Fruit fly (Drosophila melanogaster) whole organism, wandering third instar larva: ENCODE measurements around the gene mira.

Experiments
- Abd-B ChIP-seq: fragments of >200 bp; optimal IDR thresholded peaks from 2 replicates; lab custom pipeline; 2017; ENCODE audit warnings: missing biosample characterization, missing genetic modification characterization
- CG32264 ChIP-seq: fragments of 200-800 bp; sonication (Bioruptor generic); optimal IDR thresholded peaks from 2 replicates; lab custom pipeline; 2016; ENCODE audit warnings: missing biosample characterization, missing genetic modification characterization
- CG9705 ChIP-seq: fragments of 200-800 bp; sonication (Bioruptor generic); optimal IDR thresholded peaks from 2 replicates; lab custom pipeline; 2018; ENCODE audit warnings: missing biosample characterization, mild to moderate bottlenecking, missing genetic modification characterization
- CrebA ChIP-seq: fragments of 200-800 bp; sonication (Bioruptor generic); optimal IDR thresholded peaks from 2 replicates; lab custom pipeline; 2016; ENCODE audit warnings: missing biosample characterization, mild to moderate bottlenecking, missing genetic modification characterization, borderline replicate concordance
- Dfd ChIP-seq: fragments of >200 bp; optimal IDR thresholded peaks from 2 replicates; lab custom pipeline; 2017; ENCODE audit warnings: missing biosample characterization, missing genetic modification characterization
- Dif ChIP-seq: fragments of 200-275, 200-300 bp; sonication (Bioruptor generic); optimal IDR thresholded peaks from 2 replicates; lab custom pipeline; 2018; ENCODE audit warnings: missing biosample characterization, missing genetic modification characterization; ENCODE audit not compliant: partially characterized antibody
- GATAd ChIP-seq: sonication (Bioruptor generic); optimal IDR thresholded peaks from 2 replicates; lab custom pipeline; 2016; ENCODE audit warnings: missing biosample characterization, missing genetic modification characterization
- HLH106 ChIP-seq: fragments of 200-800 bp; optimal IDR thresholded peaks from 3 replicates; lab custom pipeline; 2019; ENCODE audit warnings: missing biosample characterization, mild to moderate bottlenecking, missing genetic modification characterization, moderate library complexity
- Hnf4 ChIP-seq: fragments of 200-800 bp; sonication (Bioruptor generic); optimal IDR thresholded peaks from 2 replicates; lab custom pipeline; 2016; ENCODE audit warnings: missing biosample characterization, mild to moderate bottlenecking, missing genetic modification characterization
- Hr78 ChIP-seq: fragments of >200 bp; optimal IDR thresholded peaks from 2 replicates; lab custom pipeline; 2017; ENCODE audit warnings: missing biosample characterization, missing genetic modification characterization
- Hr83 ChIP-seq: fragments of 200-300 bp; sonication (Bioruptor generic); optimal IDR thresholded peaks from 2 replicates; lab custom pipeline; 2016; ENCODE audit warnings: missing biosample characterization, mild to moderate bottlenecking, missing genetic modification characterization, moderate library complexity; ENCODE audit not compliant: poor library complexity, severe bottlenecking
- Jra ChIP-seq: sonication (Bioruptor generic); optimal IDR thresholded peaks from 2 replicates; lab custom pipeline; 2016; ENCODE audit warnings: missing biosample characterization, missing genetic modification characterization
- Mio ChIP-seq: sonication (Bioruptor generic); optimal IDR thresholded peaks from 2 replicates; lab custom pipeline; 2016; ENCODE audit warnings: missing biosample characterization, missing genetic modification characterization
- Myc ChIP-seq: fragments of >200 bp; optimal IDR thresholded peaks from 2 replicates; lab custom pipeline; 2017
- N ChIP-seq: fragments of >200 bp; optimal IDR thresholded peaks from 2 replicates; lab custom pipeline; 2018; ENCODE audit warnings: missing biosample characterization, missing external identifiers, missing genetic modification characterization
- OdsH ChIP-seq: fragments of 200-800 bp; sonication (Bioruptor generic); optimal IDR thresholded peaks from 2 replicates; lab custom pipeline; 2016; ENCODE audit warnings: missing biosample characterization, mild to moderate bottlenecking, missing genetic modification characterization
- Rel ChIP-seq, 2 experiments: fragments of 200-800 bp; sonication (Bioruptor generic) in 1 of 2; optimal IDR thresholded peaks; 2 replicates in 1 of 2; 3 replicates in 1 of 2; lab custom pipeline; 2016 to 2019; ENCODE audit warnings: mild to moderate bottlenecking in 2 of 2, missing biosample characterization in 2 of 2, missing genetic modification characterization in 2 of 2, moderate library complexity in 1 of 2
- Sp1 ChIP-seq: fragments of 200-800 bp; sonication (Bioruptor generic); optimal IDR thresholded peaks from 3 replicates; lab custom pipeline; 2019; ENCODE audit warnings: missing biosample characterization, mild to moderate bottlenecking, missing genetic modification characterization, moderate library complexity
- Vsx2 ChIP-seq: fragments of 200-300, 225-300 bp; sonication (Bioruptor generic); optimal IDR thresholded peaks from 2 replicates; lab custom pipeline; 2018; ENCODE audit warnings: missing biosample characterization, missing genetic modification characterization; ENCODE audit not compliant: partially characterized antibody
- br ChIP-seq: fragments of 200-800 bp; sonication (Bioruptor generic); optimal IDR thresholded peaks from 2 replicates; lab custom pipeline; 2016; ENCODE audit warnings: missing biosample characterization, missing genetic modification characterization
- brk ChIP-seq: fragments of 200-800 bp; sonication (Bioruptor generic); optimal IDR thresholded peaks from 2 replicates; lab custom pipeline; 2016; ENCODE audit warnings: missing biosample characterization, mild to moderate bottlenecking, missing genetic modification characterization
- dl ChIP-seq, 2 experiments: fragments of 175-275, 200-275 bp in 1 of 2; fragments of 200-275 bp in 1 of 2; sonication (Bioruptor generic); optimal IDR thresholded peaks; lab custom pipeline; 2018; ENCODE audit warnings: mild to moderate bottlenecking in 2 of 2, missing biosample characterization in 2 of 2, missing genetic modification characterization in 2 of 2, moderate library complexity in 2 of 2; ENCODE audit not compliant: partially characterized antibody in 2 of 2, insufficient read depth in 1 of 2
- dmrt93B ChIP-seq: fragments of 200-800 bp; sonication (Bioruptor generic); optimal IDR thresholded peaks from 2 replicates; lab custom pipeline; 2018; ENCODE audit warnings: missing biosample characterization, mild to moderate bottlenecking, missing genetic modification characterization
- dsf ChIP-seq: sonication (Bioruptor generic); optimal IDR thresholded peaks from 2 replicates; lab custom pipeline; 2016; ENCODE audit warnings: missing biosample characterization, missing genetic modification characterization, borderline replicate concordance
- ey ChIP-seq: fragments of 200-800 bp; sonication (Bioruptor generic); optimal IDR thresholded peaks from 2 replicates; lab custom pipeline; 2016; ENCODE audit warnings: missing biosample characterization, missing genetic modification characterization
- foxo ChIP-seq, 2 experiments: fragments of 200-800 bp; sonication (Bioruptor generic); optimal IDR thresholded peaks; 2 replicates in 1 of 2; 3 replicates in 1 of 2; lab custom pipeline; 2016 to 2017; ENCODE audit warnings: missing biosample characterization in 2 of 2, missing genetic modification characterization in 2 of 2
- fru ChIP-seq: fragments of 200-800 bp; sonication (Bioruptor generic); optimal IDR thresholded peaks from 3 replicates; lab custom pipeline; 2016; ENCODE audit warnings: missing biosample characterization, mild to moderate bottlenecking, missing genetic modification characterization
- h ChIP-seq: fragments of 200-800 bp; sonication (Bioruptor generic); optimal IDR thresholded peaks from 3 replicates; lab custom pipeline; 2016; ENCODE audit warnings: missing biosample characterization, mild to moderate bottlenecking, missing genetic modification characterization
- jim ChIP-seq: fragments of 175-275, 200-325 bp; sonication (Bioruptor generic); optimal IDR thresholded peaks from 2 replicates; lab custom pipeline; 2016; ENCODE audit warnings: missing biosample characterization, mild to moderate bottlenecking, missing genetic modification characterization
- lola ChIP-seq: fragments of >200 bp; optimal IDR thresholded peaks from 2 replicates; lab custom pipeline; 2017; ENCODE audit warnings: missing biosample characterization, missing genetic modification characterization
- pan ChIP-seq: fragments of >200 bp; optimal IDR thresholded peaks from 2 replicates; lab custom pipeline; 2017
- psq ChIP-seq: fragments of 200-800 bp; sonication (Bioruptor generic); optimal IDR thresholded peaks from 3 replicates; lab custom pipeline; 2017; ENCODE audit warnings: missing biosample characterization, mild to moderate bottlenecking, missing genetic modification characterization, moderate library complexity
- rgr ChIP-seq: fragments of 200-800 bp; sonication (Bioruptor generic); optimal IDR thresholded peaks from 3 replicates; lab custom pipeline; 2016; ENCODE audit warnings: missing biosample characterization, mild to moderate bottlenecking, missing genetic modification characterization
- sage ChIP-seq: fragments of 200-800 bp; sonication (Bioruptor generic); optimal IDR thresholded peaks from 2 replicates; lab custom pipeline; 2016; ENCODE audit warnings: missing biosample characterization, mild to moderate bottlenecking, missing genetic modification characterization
- sv ChIP-seq: fragments of 200-800 bp; sonication (Bioruptor generic); optimal IDR thresholded peaks from 3 replicates; lab custom pipeline; 2016; ENCODE audit warnings: missing biosample characterization, missing genetic modification characterization
- tai ChIP-seq: sonication (Bioruptor generic); optimal IDR thresholded peaks from 2 replicates; lab custom pipeline; 2016; ENCODE audit warnings: missing biosample characterization, missing genetic modification characterization
- usp ChIP-seq: fragments of >200 bp; optimal IDR thresholded peaks from 2 replicates; lab custom pipeline; 2017; ENCODE audit warnings: missing biosample characterization, missing genetic modification characterization
- woc ChIP-seq: sonication (Bioruptor generic); optimal IDR thresholded peaks from 2 replicates; lab custom pipeline; 2016; ENCODE audit warnings: missing biosample characterization, mild to moderate bottlenecking, missing genetic modification characterization

Gene mira

DNA sequence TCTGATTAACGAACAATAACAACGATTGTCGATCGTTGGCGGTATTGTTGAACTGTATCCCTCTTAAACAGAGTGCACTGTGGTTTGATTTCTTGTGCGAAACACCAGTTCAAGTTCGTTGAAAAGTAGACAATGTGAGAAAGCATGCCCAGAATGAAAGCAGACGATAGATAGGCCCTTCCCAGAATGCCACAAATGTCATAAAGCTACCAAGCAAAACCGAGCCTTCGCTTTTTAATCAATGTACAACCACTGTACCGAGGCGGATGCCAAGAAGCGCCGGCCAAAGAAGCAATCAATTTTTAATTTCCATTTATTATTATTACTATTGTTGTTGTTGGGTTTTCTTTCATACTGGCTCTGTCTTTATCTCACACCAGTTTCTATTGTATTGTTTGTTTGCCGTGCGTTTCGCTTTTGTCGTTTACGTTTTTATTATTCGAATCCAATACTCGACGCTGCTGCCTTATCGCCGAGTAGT, 26.0 kb downstream of the mira start (continued):
- peak; percentile 44 for TF ChIP-seq dmrt93B
- TF ChIP-seq, all 38 proteins: peak for 21

DNA sequence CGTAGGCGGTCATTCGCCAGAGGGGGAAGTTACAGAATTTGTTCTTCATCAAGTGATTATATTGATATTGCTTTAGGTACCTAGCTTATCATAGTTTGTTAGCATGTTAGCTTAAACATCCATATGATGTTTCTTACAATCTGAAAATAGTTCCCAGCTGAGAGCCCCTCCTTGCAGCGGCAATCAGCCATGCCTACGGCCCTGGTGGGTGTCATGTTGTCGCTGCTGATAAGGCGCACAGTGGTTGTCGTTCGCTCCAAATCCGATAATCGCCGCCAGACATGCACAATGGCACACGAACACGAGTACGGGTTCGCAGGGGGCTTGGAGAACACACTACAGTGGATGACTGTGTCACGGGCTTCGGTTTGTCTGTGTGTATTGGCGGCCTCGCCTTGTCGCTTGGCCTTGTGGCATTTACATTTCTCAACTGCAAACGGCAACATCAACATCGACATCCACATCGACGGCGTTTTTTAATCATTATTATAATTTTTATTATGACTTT, 28.9 kb downstream of the mira start:
- TF ChIP-seq pan (lab: Kevin White, UChicago), result no peak
- TF ChIP-seq CG32264, result peak; percentile 66
- peak; percentile 86 for TF ChIP-seq Sp1 (GFP tag; lab: Kevin White, UChicago)
- peak; percentile 89 for TF ChIP-seq tai (GFP tag; lab: Kevin White, UChicago)
- TF ChIP-seq Abd-B (GFP tag; lab: Kevin White, UChicago), result no peak
- no peak for TF ChIP-seq N (GFP tag; lab: Kevin White, UChicago)
- peak; percentile 86 for TF ChIP-seq psq (GFP tag; lab: Kevin White, UChicago)
- TF ChIP-seq CG9705 (GFP tag; lab: Kevin White, UChicago), result peak; percentile 52
- TF ChIP-seq h (GFP tag; lab: Kevin White, UChicago), result peak; percentile 95
- peak; percentile 68 for TF ChIP-seq sv (GFP tag; lab: Kevin White, UChicago)
- peak; percentile 56 for TF ChIP-seq dsf
- TF ChIP-seq foxo (GFP tag; optimal IDR thresholded peaks at IDR 0.05; lab: Kevin White, UChicago), result peak; percentile 6 to 94
- TF ChIP-seq lola (GFP tag; lab: Kevin White, UChicago), result no peak
- TF ChIP-seq usp (GFP tag; lab: Kevin White, UChicago), result no peak
- peak; percentile 33 for TF ChIP-seq Rel (GFP tag; optimal IDR thresholded peaks at IDR 0.05; lab: Kevin White, UChicago)
- peak; percentile 87 for TF ChIP-seq Rel (tag; optimal IDR thresholded peaks at IDR 0.05; lab: Kevin White, UChicago)
- no peak for TF ChIP-seq Hr78 (GFP tag; lab: Kevin White, UChicago)
- TF ChIP-seq GATAd (GFP tag; lab: Kevin White, UChicago), result peak; percentile 45
- TF ChIP-seq Dif (GFP tag; lab: Kevin White, UChicago), result peak; percentile 42
- TF ChIP-seq woc, result peak; percentile 75
- peak; percentile 55 for TF ChIP-seq sage
- peak; percentile 81 for TF ChIP-seq Hr83
- no peak for TF ChIP-seq brk (GFP tag; lab: Kevin White, UChicago)
- TF ChIP-seq Jra (GFP tag; lab: Kevin White, UChicago), result peak; percentile 92
- TF ChIP-seq jim (GFP tag; lab: Kevin White, UChicago), result peak; percentile 10
- peak; percentile 96 for TF ChIP-seq ey (GFP tag; lab: Kevin White, UChicago)
- no peak for TF ChIP-seq Dfd (GFP tag; lab: Kevin White, UChicago)
- peak; percentile 78 for TF ChIP-seq Mio (GFP tag; lab: Kevin White, UChicago)
- no peak for TF ChIP-seq Vsx2 (GFP tag; lab: Kevin White, UChicago)
- TF ChIP-seq Myc (lab: Kevin White, UChicago), result no peak
- TF ChIP-seq OdsH (GFP tag; lab: Kevin White, UChicago), result peak; percentile 95
- TF ChIP-seq br (GFP tag; lab: Kevin White, UChicago), result peak; percentile 95
- TF ChIP-seq dl (GFP tag; optimal IDR thresholded peaks at IDR 0.05; lab: Kevin White, UChicago; ENCODE audit: insufficient read depth in 1 of 2, partially characterized antibody in 2 of 2), result no peak
- no peak for TF ChIP-seq CrebA
- peak; percentile 92 for TF ChIP-seq Hnf4 (GFP tag; lab: Kevin White, UChicago)
- TF ChIP-seq dmrt93B, result peak; percentile 83
- peak; percentile 95 for TF ChIP-seq fru (GFP tag; lab: Kevin White, UChicago)
- TF ChIP-seq HLH106, result peak; percentile 89
- TF ChIP-seq rgr (GFP tag; lab: Kevin White, UChicago), result peak; percentile 96

DNA sequence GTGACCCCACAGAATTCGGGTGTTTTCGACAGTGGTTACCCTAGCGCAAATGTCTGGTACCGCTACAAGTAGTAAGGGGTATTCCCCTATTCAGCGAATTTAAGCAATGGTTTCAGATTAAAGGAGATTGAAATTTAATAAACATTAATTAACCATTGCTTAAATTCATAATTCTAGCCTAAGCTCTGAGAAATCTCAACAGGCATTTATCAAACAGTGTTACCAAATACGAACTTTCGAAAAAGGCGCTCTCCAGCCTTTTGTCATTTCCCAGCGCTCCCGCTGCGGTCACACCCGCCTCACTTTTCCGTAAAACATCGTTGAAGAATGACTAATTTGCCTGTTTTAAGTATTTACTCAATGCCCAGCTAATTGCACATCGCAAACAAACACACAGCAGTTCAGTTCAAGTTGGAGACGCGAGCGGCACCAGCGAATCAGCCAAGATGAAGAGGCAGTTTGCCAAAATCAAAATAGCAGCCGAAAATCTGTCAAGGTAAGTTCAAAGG, 30.0 kb downstream of the mira start, which contains the start of the genes Surf6 and RhoGAP92B:
Gene Surf6, minus strand, starts transcription at position 4 of the 509 bp plus-strand sequence.
Gene RhoGAP92B, plus strand, starts transcription at position 300 of the 509 bp plus-strand sequence.
- TF ChIP-seq foxo (GFP tag; optimal IDR thresholded peaks at IDR 0.05; lab: Kevin White, UChicago), result peak in 1 of 2 experiments; percentile 68
- TF ChIP-seq jim (GFP tag; lab: Kevin White, UChicago), result no peak
- peak; percentile 74 for TF ChIP-seq Hr83
- peak; percentile 39 for TF ChIP-seq Hnf4 (GFP tag; lab: Kevin White, UChicago)
- TF ChIP-seq sage, result no peak
- peak; percentile 56 for TF ChIP-seq sv (GFP tag; lab: Kevin White, UChicago)
- TF ChIP-seq dsf, result peak; percentile 8
- TF ChIP-seq tai (GFP tag; lab: Kevin White, UChicago), result no peak
- TF ChIP-seq HLH106, result peak; percentile 49
- TF ChIP-seq ey (GFP tag; lab: Kevin White, UChicago), result peak; percentile 59
- no peak for TF ChIP-seq pan (lab: Kevin White, UChicago)
- TF ChIP-seq dmrt93B, result no peak
- TF ChIP-seq Sp1 (GFP tag; lab: Kevin White, UChicago), result peak; percentile 65
- peak; percentile 37 for TF ChIP-seq OdsH (GFP tag; lab: Kevin White, UChicago)
- TF ChIP-seq CG32264, result no peak
- TF ChIP-seq Myc (lab: Kevin White, UChicago), result peak; percentile 49
- TF ChIP-seq fru (GFP tag; lab: Kevin White, UChicago), result peak; percentile 62
- peak; percentile 81 for TF ChIP-seq h (GFP tag; lab: Kevin White, UChicago)
- peak; percentile 40 for TF ChIP-seq woc
- peak; percentile 48 for TF ChIP-seq CG9705 (GFP tag; lab: Kevin White, UChicago)
- TF ChIP-seq rgr (GFP tag; lab: Kevin White, UChicago), result peak; percentile 56
- TF ChIP-seq psq (GFP tag; lab: Kevin White, UChicago), result peak; percentile 35
- no peak for TF ChIP-seq Dfd (GFP tag; lab: Kevin White, UChicago)
- TF ChIP-seq lola (GFP tag; lab: Kevin White, UChicago), result no peak
- no peak for TF ChIP-seq CrebA
- peak; percentile 73 for TF ChIP-seq Jra (GFP tag; lab: Kevin White, UChicago)
- TF ChIP-seq Abd-B (GFP tag; lab: Kevin White, UChicago), result no peak
- peak; percentile 72 for TF ChIP-seq br (GFP tag; lab: Kevin White, UChicago)
- TF ChIP-seq Rel (GFP tag; optimal IDR thresholded peaks at IDR 0.05; lab: Kevin White, UChicago), result no peak
- TF ChIP-seq Rel (tag; optimal IDR thresholded peaks at IDR 0.05; lab: Kevin White, UChicago), result peak; percentile 93
